Worm (Caenorhabditis elegans) whole organism, L1 larva: ENCODE measurements around the gene R05A10.1.

ENCODE experiments used
- alr-1 ChIP-seq: fragments of 200-800 bp; sonication (Bioruptor generic); optimal IDR thresholded peaks from 2 replicates; lab custom pipeline; 2018; ENCODE audit warnings: borderline replicate concordance, mild to moderate bottlenecking, missing genetic modification characterization, missing compliant biosample characterization
- snpc-4 ChIP-seq: fragments of 150-350 bp; optimal IDR thresholded peaks from 2 replicates; lab custom pipeline; 2014; ENCODE audit warnings: missing biosample characterization, missing genetic modification characterization
- zag-1 ChIP-seq: fragments of 150-350 bp; optimal IDR thresholded peaks from 2 replicates; lab custom pipeline; 2014; ENCODE audit warnings: missing biosample characterization, missing genetic modification characterization

DNA sequence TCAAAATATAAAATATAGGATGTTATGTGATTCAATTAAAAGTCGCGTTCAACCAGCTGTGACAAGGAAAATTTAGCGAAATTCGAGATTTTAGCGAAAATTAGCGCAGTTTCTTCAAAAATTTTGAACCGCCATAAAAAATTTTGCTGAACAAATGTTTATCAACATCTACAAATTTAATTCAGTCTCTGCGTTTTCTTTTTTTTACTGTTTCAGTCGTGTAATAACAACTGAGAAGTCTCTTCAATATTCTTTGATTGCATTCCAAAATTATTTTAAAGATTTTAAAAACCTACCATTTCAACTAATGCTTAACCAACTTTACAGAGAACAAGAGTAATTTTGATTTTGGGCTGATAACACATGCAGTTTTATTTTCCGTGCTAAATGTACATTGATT, 18.1 kb upstream of the R05A10.1 start:
- no peak for TF ChIP-seq alr-1 (tag; lab: Kevin White, UChicago)
- TF ChIP-seq zag-1 (tag; lab: Kevin White, UChicago): no peak
- TF ChIP-seq snpc-4 (tag; lab: Kevin White, UChicago): no peak
